Fruit fly (Drosophila melanogaster): ENCODE results near the gene ERR.

Gene ERR

dm6 chr3L:8218883-8219282 is 32.4 kb upstream of the ERR start, which contains the start of gene CG13674:
Gene CG13674 (minus strand): TSS chr3L:8218983.
- TF ChIP-seq Hey (tag; optimal IDR thresholded peaks at IDR 0.05) (peak; percentile 65), inv (GFP tag; IDR thresholded peaks at IDR 0.05; ENCODE audit: partially characterized antibody) (no peak), CrebB (tag; optimal IDR thresholded peaks at IDR 0.05) (no peak)

- TF ChIP-seq Tbp (GFP tag; optimal IDR thresholded peaks at IDR 0.05) (no peak), da (GFP tag; optimal IDR thresholded peaks at IDR 0.05) (no peak), unpg (GFP tag; optimal IDR thresholded peaks at IDR 0.05) (no peak), CG4820 (GFP tag; optimal IDR thresholded peaks at IDR 0.05) (no peak), CG3407 (GFP tag; optimal IDR thresholded peaks at IDR 0.05) (no peak), chn (GFP tag; optimal IDR thresholded peaks at IDR 0.05) (no peak), tll (GFP tag; optimal IDR thresholded peaks at IDR 0.05) (no peak), CG30403 (GFP tag; optimal IDR thresholded peaks at IDR 0.05) (no peak), CG14014 (GFP tag; IDR thresholded peaks at IDR 0.05) (no peak), E2f1 (GFP tag; IDR thresholded peaks at IDR 0.05) (no peak), pum (GFP tag; optimal IDR thresholded peaks at IDR 0.05) (no peak), CG8290 (GFP tag; optimal IDR thresholded peaks at IDR 0.05) (no peak), CG8290 (tag; optimal IDR thresholded peaks at IDR 0.05) (no peak), gsb-n (tag; optimal IDR thresholded peaks at IDR 0.05) (no peak), CG8388 (GFP tag; optimal IDR thresholded peaks at IDR 0.05) (no peak)
These were observed 28.5 kb upstream of the ERR start, which contains the start of gene CG8012 for dm6 chr3L:8214980-8215379. Gene CG8012 (plus strand): TSS chr3L:8215280.

dm6 chr3L:8211590-8211989 is 25.1 kb upstream of the ERR start, which contains the start of gene CG8006:
Gene CG8006 (plus strand): TSS chr3L:8211890.
- TF ChIP-seq CG33213 (GFP tag; optimal IDR thresholded peaks at IDR 0.05): no peak
- TF ChIP-seq Ets65A (GFP tag): peak; percentile 90

- TF ChIP-seq bowl (GFP tag; IDR thresholded peaks at IDR 0.05) (no peak), Asciz (GFP tag; optimal IDR thresholded peaks at IDR 0.05) (no peak), stwl (tag; optimal IDR thresholded peaks at IDR 0.05) (peak; percentile 91), gfzf (GFP tag; optimal IDR thresholded peaks at IDR 0.05) (peak; percentile 37), Hey (tag; optimal IDR thresholded peaks at IDR 0.05) (no peak), phol (tag; optimal IDR thresholded peaks at IDR 0.05) (no peak)
These were observed 24.1 kb upstream of the ERR start, which contains the start of gene tut for dm6 chr3L:8210596-8210995. Gene tut (minus strand): TSS chr3L:8210743.

- TF ChIP-seq lbe (GFP tag; optimal IDR thresholded peaks at IDR 0.05) (no peak), CG3838 (GFP tag; optimal IDR thresholded peaks at IDR 0.05) (no peak), run (tag; optimal IDR thresholded peaks at IDR 0.05) (no peak), CG18619 (GFP tag; optimal IDR thresholded peaks at IDR 0.05) (no peak), pzg (GFP tag; optimal IDR thresholded peaks at IDR 0.05) (no peak), CG34422 (GFP tag; IDR thresholded peaks at IDR 0.05) (no peak), CG4707 (GFP tag; optimal IDR thresholded peaks at IDR 0.05) (no peak), oc (tag; optimal IDR thresholded peaks at IDR 0.05) (no peak), CG2712 (tag; optimal IDR thresholded peaks at IDR 0.05) (no peak), sug (tag; optimal IDR thresholded peaks at IDR 0.05) (no peak), kah (GFP tag; optimal IDR thresholded peaks at IDR 0.05) (no peak), jumu (GFP tag; optimal IDR thresholded peaks at IDR 0.05) (no peak), pb (GFP tag; optimal IDR thresholded peaks at IDR 0.05) (no peak)
These were observed 15.9 kb upstream of the ERR start, which contains the start of the genes CG7366 and CG13679 for dm6 chr3L:8202317-8202842. Gene CG7366 (minus strand): TSS chr3L:8202417. Gene CG13679 (plus strand): TSS chr3L:8202792.

Measured in whole organism, embryonic.